Fruit fly (Drosophila melanogaster): ENCODE data around the gene comm.

- TF ChIP-seq Sox102F (GFP tag; optimal IDR thresholded peaks at IDR 0.05) (no peak), Hr4 (GFP tag; optimal IDR thresholded peaks at IDR 0.05) (no peak), CG8632 (GFP tag; optimal IDR thresholded peaks at IDR 0.05) (no peak), fd59A (GFP tag; optimal IDR thresholded peaks at IDR 0.05) (no peak), CG7368 (GFP tag; optimal IDR thresholded peaks at IDR 0.05) (no peak), CG15336 (GFP tag; IDR thresholded peaks at IDR 0.05) (no peak), OdsH (GFP tag; optimal IDR thresholded peaks at IDR 0.05) (no peak), ss (GFP tag; optimal IDR thresholded peaks at IDR 0.05) (no peak), Ets21C (GFP tag; optimal IDR thresholded peaks at IDR 0.05) (no peak), CG10631 (GFP tag; optimal IDR thresholded peaks at IDR 0.05) (no peak), svp (GFP tag) (no peak)
Measured at dm6 chr3L:15715788-15716503, 12.3 kb downstream of the comm start, which contains the start of gene CG42571.
